Worm (Caenorhabditis elegans) whole organism, young adult: ENCODE results near the gene rbg-3.

Source experiments
- B0261.1 ChIP-seq: sonication (generic microtip); optimal IDR thresholded peaks from 2 replicates; lab custom pipeline; 2016; ENCODE audit warnings: mild to moderate bottlenecking, missing genetic modification characterization, moderate library complexity, missing compliant biosample characterization
- B0336.3 ChIP-seq: fragments of 200-800 bp; sonication (Bioruptor generic); IDR thresholded peaks from 2 replicates; pipeline ENCODE4 v1.3.6; 2022; ENCODE audit warnings: missing genetic modification characterization, missing compliant biosample characterization
- D2030.7 ChIP-seq: fragments of 200-800 bp; sonication (Bioruptor generic); IDR thresholded peaks from 2 replicates; pipeline ENCODE4 v1.3.6; 2022; ENCODE audit warnings: missing genetic modification reagents, missing genetic modification characterization, missing compliant biosample characterization
- F39B2.1 ChIP-seq: fragments of 200-800 bp; sonication (Bioruptor generic); IDR thresholded peaks from 2 replicates; pipeline ENCODE4 v1.3.6; 2022; ENCODE audit warnings: missing genetic modification reagents, missing genetic modification characterization, missing compliant biosample characterization
- F55B11.4 ChIP-seq: sonication (generic microtip); optimal IDR thresholded peaks from 2 replicates; lab custom pipeline; 2016; ENCODE audit warnings: missing compliant biosample characterization, missing genetic modification characterization, borderline replicate concordance; ENCODE audit not compliant: insufficient read depth
- aptf-3 ChIP-seq: fragments of 200-800 bp; sonication (Bioruptor generic); IDR thresholded peaks from 2 replicates; pipeline ENCODE4 v1.3.6; 2022; ENCODE audit warnings: missing genetic modification characterization, missing compliant biosample characterization
- atf-7 ChIP-seq: sonication (generic microtip); optimal IDR thresholded peaks from 2 replicates; lab custom pipeline; 2017; ENCODE audit warnings: mild to moderate bottlenecking, missing genetic modification characterization, missing compliant biosample characterization
- attf-3 ChIP-seq: fragments of 200-800 bp; sonication (Bioruptor generic); conservative IDR thresholded peaks from 2 replicates; pipeline ENCODE4 v1.3.6; 2022; ENCODE audit warnings: missing genetic modification reagents, missing genetic modification characterization, missing compliant biosample characterization
- bed-1 ChIP-seq: fragments of 200-800 bp; sonication (Bioruptor generic); IDR thresholded peaks from 2 replicates; pipeline ENCODE4 v1.3.6; 2022; ENCODE audit warnings: missing genetic modification reagents, missing genetic modification characterization, missing compliant biosample characterization
- ccch-3 ChIP-seq: fragments of 200-800 bp; sonication (Bioruptor generic); optimal IDR thresholded peaks from 2 replicates; lab custom pipeline; 2018; ENCODE audit warnings: mild to moderate bottlenecking, missing genetic modification characterization, missing compliant biosample characterization
- cebp-1 ChIP-seq, 2 experiments: fragments of 200-800 bp in 1 of 2; sonication (Bioruptor generic) in 1 of 2; sonication (generic microtip) in 1 of 2; IDR thresholded peaks in 1 of 2; optimal IDR thresholded peaks in 1 of 2; 2 replicates each; pipeline versions ENCODE4 v1.3.6 to Lab custom; 2017 to 2022; ENCODE audit warnings: missing compliant biosample characterization in 2 of 2, missing genetic modification characterization in 2 of 2, mild to moderate bottlenecking in 1 of 2, missing genetic modification reagents in 1 of 2, moderate library complexity in 1 of 2
- ceh-27 ChIP-seq: fragments of 200-800 bp; sonication (Bioruptor generic); optimal IDR thresholded peaks from 2 replicates; lab custom pipeline; 2018; ENCODE audit warnings: mild to moderate bottlenecking, missing genetic modification characterization, moderate library complexity, missing compliant biosample characterization
- ceh-91 ChIP-seq: fragments of 200-800 bp; sonication (Bioruptor generic); IDR thresholded peaks from 2 replicates; pipeline ENCODE4 v1.3.6; 2022; ENCODE audit warnings: missing genetic modification reagents, missing genetic modification characterization, missing compliant biosample characterization
- hmg-1.2 ChIP-seq: fragments of 200-800 bp; sonication (Bioruptor generic); IDR thresholded peaks from 2 replicates; pipeline ENCODE4 v1.3.6; 2022; ENCODE audit warnings: missing genetic modification reagents, missing genetic modification characterization, missing compliant biosample characterization
- hmg-20 ChIP-seq: fragments of 200-800 bp; sonication (Bioruptor generic); IDR thresholded peaks from 2 replicates; pipeline ENCODE4 v1.3.6; 2022; ENCODE audit warnings: missing genetic modification reagents, missing genetic modification characterization, missing compliant biosample characterization
- hrde-1 ChIP-seq: sonication (generic microtip); optimal IDR thresholded peaks from 2 replicates; lab custom pipeline; 2016; ENCODE audit warnings: missing genetic modification characterization, mild to moderate bottlenecking, missing compliant biosample characterization, moderate library complexity, missing genotype, missing genetic modification reagents, borderline replicate concordance
- let-607 ChIP-seq, 2 experiments: fragments of 200-800 bp in 1 of 2; sonication (Bioruptor generic) in 1 of 2; sonication (generic microtip) in 1 of 2; optimal IDR thresholded peaks; 2 replicates each; lab custom pipeline; 2016 to 2018; ENCODE audit warnings: mild to moderate bottlenecking in 2 of 2, missing compliant biosample characterization in 2 of 2, missing genetic modification characterization in 2 of 2, moderate library complexity in 2 of 2, missing genotype in 1 of 2
- lir-1 ChIP-seq: fragments of 200-800 bp; sonication (Bioruptor generic); conservative IDR thresholded peaks from 2 replicates; pipeline ENCODE4 v1.3.6; 2022; ENCODE audit warnings: missing genetic modification reagents, missing genetic modification characterization, missing compliant biosample characterization
- lsl-1 ChIP-seq: fragments of 200-800 bp; sonication (Bioruptor generic); optimal IDR thresholded peaks from 2 replicates; lab custom pipeline; 2018; ENCODE audit warnings: mild to moderate bottlenecking, missing genetic modification characterization, moderate library complexity, missing compliant biosample characterization
- madf-8 ChIP-seq: fragments of 200-800 bp; sonication (Bioruptor generic); conservative IDR thresholded peaks from 2 replicates; pipeline ENCODE4 v1.3.6; 2022; ENCODE audit warnings: missing genetic modification reagents, missing genetic modification characterization, missing compliant biosample characterization
- mcd-1 ChIP-seq: fragments of 200-800 bp; sonication (Bioruptor generic); IDR thresholded peaks from 2 replicates; pipeline ENCODE4 v1.3.6; 2022; ENCODE audit warnings: missing genetic modification reagents, missing genetic modification characterization, missing compliant biosample characterization
- mes-4 ChIP-seq: sonication (generic microtip); optimal IDR thresholded peaks from 2 replicates; lab custom pipeline; 2016; ENCODE audit warnings: missing genotype, missing genetic modification characterization, missing compliant biosample characterization
- nhr-27 ChIP-seq: fragments of 200-800 bp; sonication (Bioruptor generic); optimal IDR thresholded peaks from 2 replicates; lab custom pipeline; 2018; ENCODE audit warnings: mild to moderate bottlenecking, missing genetic modification characterization, moderate library complexity, missing compliant biosample characterization
- nhr-90 ChIP-seq: sonication (generic microtip); optimal IDR thresholded peaks from 2 replicates; lab custom pipeline; 2016; ENCODE audit warnings: missing genotype, mild to moderate bottlenecking, missing genetic modification characterization, missing compliant biosample characterization
- repo-1 ChIP-seq: sonication (generic microtip); optimal IDR thresholded peaks from 2 replicates; lab custom pipeline; 2017; ENCODE audit warnings: mild to moderate bottlenecking, missing genetic modification characterization, missing compliant biosample characterization
- sdz-38 ChIP-seq: sonication (generic microtip); optimal IDR thresholded peaks from 2 replicates; lab custom pipeline; 2016; ENCODE audit warnings: missing genotype, missing genetic modification characterization, missing compliant biosample characterization
- snpc-3.4 ChIP-seq: sonication (generic microtip); optimal IDR thresholded peaks from 2 replicates; lab custom pipeline; 2017; ENCODE audit warnings: missing genetic modification characterization, mild to moderate bottlenecking, missing compliant biosample characterization, antibody characterized with exemption, moderate library complexity, missing genotype, missing genetic modification reagents
- snpc-4 ChIP-seq, 5 experiments: fragments of 150-350 bp in 1 of 5; sonication (generic microtip) in 4 of 5; optimal IDR thresholded peaks; 2 replicates each; lab custom pipeline; 2014 to 2018; ENCODE audit warnings: missing genetic modification characterization in 5 of 5, missing biosample characterization in 3 of 5, antibody characterized with exemption in 2 of 5, mild to moderate bottlenecking in 2 of 5, missing compliant biosample characterization in 2 of 5, missing genotype in 2 of 5, moderate library complexity in 2 of 5, missing genetic modification reagents in 1 of 5
- somi-1 ChIP-seq: fragments of 200-800 bp; sonication (Bioruptor generic); optimal IDR thresholded peaks from 2 replicates; lab custom pipeline; 2018; ENCODE audit warnings: mild to moderate bottlenecking, missing genetic modification characterization, missing compliant biosample characterization
- tlf-1 ChIP-seq: fragments of 200-800 bp; sonication (Bioruptor generic); optimal IDR thresholded peaks from 2 replicates; lab custom pipeline; 2018; ENCODE audit warnings: mild to moderate bottlenecking, missing genetic modification characterization, missing compliant biosample characterization
- unc-130 ChIP-seq: sonication (generic microtip); optimal IDR thresholded peaks from 2 replicates; lab custom pipeline; 2016; ENCODE audit warnings: missing genetic modification reagents, missing genetic modification characterization, missing compliant biosample characterization
- zfh-2 ChIP-seq: fragments of 200-800 bp; sonication (Bioruptor generic); conservative IDR thresholded peaks from 2 replicates; pipeline ENCODE4 v1.3.6; 2022; ENCODE audit warnings: missing genetic modification reagents, missing genetic modification characterization, missing compliant biosample characterization
- ztf-18 ChIP-seq: sonication (generic microtip); optimal IDR thresholded peaks from 2 replicates; lab custom pipeline; 2016; ENCODE audit warnings: missing genotype, mild to moderate bottlenecking, missing genetic modification characterization, missing compliant biosample characterization
- ztf-25 ChIP-seq: fragments of 200-800 bp; sonication (Bioruptor generic); IDR thresholded peaks from 2 replicates; pipeline ENCODE4 v1.3.6; 2022; ENCODE audit warnings: missing genetic modification reagents, missing genetic modification characterization, missing compliant biosample characterization
- ztf-28 ChIP-seq: fragments of 200-800 bp; sonication (Bioruptor generic); IDR thresholded peaks from 2 replicates; pipeline ENCODE4 v1.3.6; 2022; ENCODE audit warnings: missing genetic modification reagents, missing genetic modification characterization, missing compliant biosample characterization

The rbg-3 gene

DNA sequence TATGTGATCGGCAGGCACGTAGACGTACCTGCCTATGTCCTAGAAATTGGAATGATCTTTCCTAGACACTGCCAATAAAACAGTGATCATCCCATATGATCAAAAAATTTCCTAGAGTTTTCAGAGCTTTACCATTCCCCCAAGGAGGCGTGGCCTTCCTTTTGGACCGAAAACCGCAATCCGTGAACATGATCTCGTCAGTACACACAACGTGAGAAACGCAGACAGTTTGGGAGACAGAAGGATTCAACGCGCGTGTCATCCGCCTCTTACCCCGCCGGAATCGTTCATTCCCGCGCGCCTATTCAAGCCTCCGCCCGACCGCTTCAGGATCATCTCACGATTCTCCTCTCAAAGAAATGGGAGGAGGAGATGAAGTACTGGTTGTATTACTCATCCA, 11.2 kb downstream of the rbg-3 start, which contains the start of gene B0393.5:
Gene B0393.5, plus strand, starts transcription at position 301 of the 400 bp plus-strand sequence.
- TF ChIP-seq tlf-1 (GFP tag; lab: Kevin White, UChicago) (no peak), ztf-28 (GFP tag; lab: Robert Waterston, UW) (no peak), attf-3 (GFP tag; lab: Robert Waterston, UW) (no peak), B0336.3 (GFP tag; lab: Robert Waterston, UW) (no peak), snpc-3.4 (tag; lab: Kevin White, UChicago) (no peak), hmg-20 (GFP tag; lab: Robert Waterston, UW) (no peak), mes-4 (no peak), D2030.7 (no peak), ceh-27 (GFP tag; lab: Kevin White, UChicago) (no peak), unc-130 (GFP tag; lab: Kevin White, UChicago) (no peak), sdz-38 (tag; lab: Kevin White, UChicago) (no peak), ztf-18 (tag; lab: Kevin White, UChicago) (no peak), lir-1 (GFP tag; lab: Robert Waterston, UW) (no peak), ceh-91 (no peak)
- TF ChIP-seq, all 124 proteins: peak for 0

DNA sequence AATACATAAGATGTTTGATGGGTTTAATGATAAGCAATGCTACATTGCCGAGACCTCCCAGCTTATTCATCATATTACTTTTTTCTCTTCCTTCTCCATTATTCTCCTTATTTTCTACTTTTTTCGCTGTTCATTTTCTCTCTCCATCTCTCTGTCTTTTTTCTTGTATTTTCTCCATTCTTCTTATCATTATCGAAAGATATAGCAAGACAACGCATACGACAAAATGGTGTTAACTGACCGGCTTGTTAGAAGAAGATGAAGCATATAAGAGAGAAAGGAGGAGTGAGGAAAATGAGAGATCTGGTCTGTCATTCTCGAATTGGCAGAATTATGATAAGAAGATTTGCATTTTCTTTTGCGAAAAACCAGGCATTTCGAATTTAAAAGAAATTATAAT, 12.6 kb downstream of the rbg-3 start:
- no peak for TF ChIP-seq F39B2.1 (GFP tag; lab: Robert Waterston, UW)
- TF ChIP-seq aptf-3 (GFP tag; lab: Robert Waterston, UW): no peak
- no peak for TF ChIP-seq lir-1 (GFP tag; lab: Robert Waterston, UW)
- no peak for TF ChIP-seq mcd-1 (GFP tag; lab: Robert Waterston, UW)
- no peak for TF ChIP-seq let-607 (tag; optimal IDR thresholded peaks at IDR 0.05; lab: Kevin White, UChicago)
- TF ChIP-seq hmg-1.2: no peak
- TF ChIP-seq F55B11.4 (tag; lab: Kevin White, UChicago): no peak
- no peak for TF ChIP-seq nhr-90 (tag; lab: Kevin White, UChicago)
- TF ChIP-seq somi-1 (GFP tag; lab: Kevin White, UChicago): no peak
- no peak for TF ChIP-seq bed-1 (GFP tag; lab: Robert Waterston, UW)
- no peak for TF ChIP-seq ceh-91
- no peak for TF ChIP-seq ztf-25 (GFP tag; lab: Robert Waterston, UW)
- no peak for TF ChIP-seq mes-4
- TF ChIP-seq cebp-1 (GFP tag; IDR thresholded peaks at IDR 0.05; lab: Robert Waterston, UW): no peak
- TF ChIP-seq cebp-1 (tag; optimal IDR thresholded peaks at IDR 0.05; lab: Kevin White, UChicago): no peak
- no peak for TF ChIP-seq atf-7 (tag; lab: Kevin White, UChicago)
- TF ChIP-seq B0261.1 (tag; lab: Kevin White, UChicago): no peak

DNA sequence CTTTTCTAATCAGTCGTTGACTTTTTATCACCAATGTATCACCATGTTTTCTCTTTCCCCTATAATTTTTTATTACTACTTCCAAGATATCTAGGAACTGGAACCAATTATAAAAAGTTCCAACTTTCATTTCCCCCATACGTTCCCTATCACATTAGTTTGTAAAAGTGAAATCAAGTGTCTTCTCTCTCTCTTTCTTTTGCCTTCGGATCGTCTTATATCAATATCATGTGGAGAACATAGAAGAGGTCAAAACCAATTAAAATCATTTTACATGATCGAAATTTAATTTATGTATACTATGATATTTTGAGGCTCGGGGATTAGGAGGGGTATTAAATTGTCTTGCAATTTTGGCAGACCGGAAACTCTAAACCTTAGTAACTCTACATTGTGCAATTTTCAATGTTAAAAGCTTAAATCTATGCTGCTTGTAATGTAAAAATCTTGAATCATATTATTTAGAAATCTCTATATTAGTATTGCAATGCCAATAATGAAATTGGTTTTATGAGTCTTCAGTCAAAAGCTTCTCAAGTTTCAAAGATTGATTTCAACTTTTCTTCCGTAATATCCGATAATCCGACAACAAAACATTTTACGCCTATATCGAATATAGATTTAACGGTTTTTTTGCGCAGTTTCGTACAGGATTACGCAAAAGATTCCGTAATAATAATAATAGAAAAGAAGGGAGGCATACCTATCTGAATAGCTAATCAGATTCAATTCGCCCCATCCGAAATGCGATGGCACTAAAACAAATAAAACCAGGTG, 13.8 kb downstream of the rbg-3 start:
- TF ChIP-seq hrde-1 (no peak), nhr-27 (tag; lab: Kevin White, UChicago) (no peak), B0261.1 (tag; lab: Kevin White, UChicago) (no peak), ccch-3 (no peak), repo-1 (no peak), lsl-1 (GFP tag; lab: Kevin White, UChicago) (no peak), snpc-4 (GFP tag; optimal IDR thresholded peaks at IDR 0.05; lab: Kevin White, UChicago) (no peak), snpc-4 (tag; optimal IDR thresholded peaks at IDR 0.05; lab: Kevin White, UChicago) (no peak), zfh-2 (GFP tag; lab: Robert Waterston, UW) (no peak), madf-8 (GFP tag; lab: Robert Waterston, UW) (no peak)
- TF ChIP-seq, all 124 proteins: peak for 0
